Worm (Caenorhabditis elegans): ENCODE measurements around the gene nrde-2.

DNA sequence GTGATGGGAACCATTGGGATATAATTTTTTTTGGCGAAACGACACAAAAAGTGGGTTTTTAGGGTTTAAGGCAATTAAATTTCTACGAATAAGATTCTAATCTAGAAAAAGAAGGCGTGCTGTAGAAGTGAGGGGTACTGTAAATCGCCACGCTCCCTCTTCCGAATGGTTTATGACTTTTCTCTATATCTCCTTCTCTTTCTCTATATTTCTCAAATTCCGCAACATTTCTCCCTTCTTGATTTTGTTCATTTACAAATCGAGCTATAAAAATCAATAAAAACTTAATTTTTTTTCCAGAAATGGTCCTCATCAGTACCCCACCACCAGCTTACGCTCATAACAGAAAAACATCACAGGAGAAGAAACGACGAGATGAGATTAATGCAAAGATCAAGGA is 29.3 kb downstream of the nrde-2 start, which contains the start of gene ref-1:
- no peak for TF ChIP-seq T20F7.1 (GFP tag; optimal IDR thresholded peaks at IDR 0.05)
- TF ChIP-seq unc-62 (GFP tag; optimal IDR thresholded peaks at IDR 0.05 in 1 of 2), result no peak
- TF ChIP-seq unc-62 (tag; optimal IDR thresholded peaks at IDR 0.05), result no peak
- TF ChIP-seq snpc-4 (tag; optimal IDR thresholded peaks at IDR 0.05), result no peak
- TF ChIP-seq lin-13 (GFP tag; optimal IDR thresholded peaks at IDR 0.05), result no peak
- no peak for TF ChIP-seq R02D3.7 (tag; optimal IDR thresholded peaks at IDR 0.05)
- no peak for TF ChIP-seq saeg-2 (GFP tag; IDR thresholded peaks at IDR 0.05)
- TF ChIP-seq nhr-111 (GFP tag; optimal IDR thresholded peaks at IDR 0.05), result no peak

Data from whole organism, L4 larva.